Worm (Caenorhabditis elegans) whole organism, young adult: Measurements from ENCODE around the gene ZK822.10.
A peak's percentile ranks its signal among the peaks of the same experiment; 100 is the strongest.

Source experiments
- B0019.2 ChIP-seq: fragments of 200-800 bp; sonication (Bioruptor generic); conservative IDR thresholded peaks from 2 replicates; pipeline ENCODE4 v1.3.6; 2022; ENCODE audit warnings: missing genetic modification reagents, missing genetic modification characterization, missing compliant biosample characterization
- B0336.3 ChIP-seq: fragments of 200-800 bp; sonication (Bioruptor generic); IDR thresholded peaks from 2 replicates; pipeline ENCODE4 v1.3.6; 2022; ENCODE audit warnings: missing genetic modification characterization, missing compliant biosample characterization
- F10E7.11 ChIP-seq: sonication (generic microtip); optimal IDR thresholded peaks from 2 replicates; lab custom pipeline; 2017; ENCODE audit warnings: mild to moderate bottlenecking, missing genetic modification characterization, moderate library complexity, missing compliant biosample characterization
- F33H1.4 ChIP-seq: fragments of 200-800 bp; sonication (Bioruptor generic); IDR thresholded peaks from 2 replicates; pipeline ENCODE4 v1.3.6; 2022; ENCODE audit warnings: missing genetic modification reagents, missing genetic modification characterization, missing compliant biosample characterization
- K11D2.4 ChIP-seq: fragments of 200-800 bp; sonication (Bioruptor generic); IDR thresholded peaks from 2 replicates; pipeline ENCODE4 v1.3.6; 2022; ENCODE audit warnings: missing genetic modification reagents, missing genetic modification characterization, missing compliant biosample characterization
- Y53F4B.3 ChIP-seq: fragments of 200-800 bp; sonication (Bioruptor generic); IDR thresholded peaks from 2 replicates; pipeline ENCODE4 v1.3.6; 2022; ENCODE audit warnings: missing genetic modification reagents, missing genetic modification characterization, missing compliant biosample characterization
- Y53G8AR.9 ChIP-seq: fragments of 200-800 bp; sonication (Bioruptor generic); conservative IDR thresholded peaks from 2 replicates; pipeline ENCODE4 v1.3.6; 2022; ENCODE audit warnings: missing genetic modification reagents, missing genetic modification characterization, missing compliant biosample characterization
- ama-1 ChIP-seq, 3 experiments: fragments of 150-350 bp in 1 of 3; sonication (generic microtip) in 2 of 3; optimal IDR thresholded peaks; 2 replicates each; lab custom pipeline; 2014 to 2018; ENCODE audit warnings: missing biosample characterization in 2 of 3, missing genetic modification characterization in 2 of 3, missing genetic modification reagents in 2 of 3
- atf-7 ChIP-seq: sonication (generic microtip); optimal IDR thresholded peaks from 2 replicates; lab custom pipeline; 2017; ENCODE audit warnings: mild to moderate bottlenecking, missing genetic modification characterization, missing compliant biosample characterization
- attf-6 ChIP-seq: fragments of 200-800 bp; sonication (Bioruptor generic); IDR thresholded peaks from 2 replicates; pipeline ENCODE4 v1.3.6; 2022; ENCODE audit warnings: missing genetic modification reagents, missing genetic modification characterization, missing compliant biosample characterization
- cebp-1 ChIP-seq, 2 experiments: fragments of 200-800 bp in 1 of 2; sonication (Bioruptor generic) in 1 of 2; sonication (generic microtip) in 1 of 2; IDR thresholded peaks in 1 of 2; optimal IDR thresholded peaks in 1 of 2; 2 replicates each; pipeline versions ENCODE4 v1.3.6 to Lab custom; 2017 to 2022; ENCODE audit warnings: missing compliant biosample characterization in 2 of 2, missing genetic modification characterization in 2 of 2, mild to moderate bottlenecking in 1 of 2, missing genetic modification reagents in 1 of 2, moderate library complexity in 1 of 2
- cebp-2 ChIP-seq: fragments of 200-800 bp; sonication (Bioruptor generic); IDR thresholded peaks from 2 replicates; pipeline ENCODE4 v1.3.6; 2022; ENCODE audit warnings: missing genetic modification characterization, missing compliant biosample characterization
- dpl-1 ChIP-seq: fragments of 150-350 bp; optimal IDR thresholded peaks from 2 replicates; lab custom pipeline; 2014; ENCODE audit warnings: missing biosample characterization, missing genetic modification reagents, missing genetic modification characterization
- efl-1 ChIP-seq: fragments of 150-350 bp; optimal IDR thresholded peaks from 2 replicates; lab custom pipeline; 2014; ENCODE audit warnings: missing biosample characterization, missing genetic modification reagents, missing genetic modification characterization
- egl-18 ChIP-seq: fragments of 200-800 bp; sonication (Bioruptor generic); IDR thresholded peaks from 2 replicates; pipeline ENCODE4 v1.3.6; 2022; ENCODE audit warnings: missing genetic modification reagents, missing genetic modification characterization, missing compliant biosample characterization
- ekl-4 ChIP-seq: fragments of 200-800 bp; sonication (Bioruptor generic); IDR thresholded peaks from 2 replicates; pipeline ENCODE4 v1.3.6; 2022; ENCODE audit warnings: missing genetic modification reagents, missing genetic modification characterization, missing compliant biosample characterization
- him-1 ChIP-seq: sonication (generic microtip); optimal IDR thresholded peaks from 2 replicates; lab custom pipeline; 2016; ENCODE audit warnings: missing genotype, missing genetic modification reagents, missing genetic modification characterization, missing compliant biosample characterization
- hlh-12 ChIP-seq: sonication (generic microtip); optimal IDR thresholded peaks from 2 replicates; lab custom pipeline; 2016; ENCODE audit warnings: missing genetic modification characterization, missing compliant biosample characterization
- hmg-1.2 ChIP-seq: fragments of 200-800 bp; sonication (Bioruptor generic); IDR thresholded peaks from 2 replicates; pipeline ENCODE4 v1.3.6; 2022; ENCODE audit warnings: missing genetic modification reagents, missing genetic modification characterization, missing compliant biosample characterization
- hmg-20 ChIP-seq: fragments of 200-800 bp; sonication (Bioruptor generic); IDR thresholded peaks from 2 replicates; pipeline ENCODE4 v1.3.6; 2022; ENCODE audit warnings: missing genetic modification reagents, missing genetic modification characterization, missing compliant biosample characterization
- hsf-1 ChIP-seq: fragments of 200-800 bp; sonication (Bioruptor generic); IDR thresholded peaks from 2 replicates; pipeline ENCODE4 v1.3.6; 2022; ENCODE audit warnings: missing genetic modification reagents, missing genetic modification characterization, missing compliant biosample characterization
- let-526 ChIP-seq: fragments of 200-800 bp; sonication (Bioruptor generic); IDR thresholded peaks from 2 replicates; pipeline ENCODE4 v1.3.6; 2022; ENCODE audit warnings: missing genetic modification reagents, missing genetic modification characterization, missing compliant biosample characterization
- lin-35 ChIP-seq, 3 experiments: fragments of 150-350 bp in 2 of 3; sonication (generic microtip) in 1 of 3; optimal IDR thresholded peaks; 2 replicates each; lab custom pipeline; 2014 to 2018; ENCODE audit warnings: missing biosample characterization in 3 of 3, missing genetic modification characterization in 3 of 3, missing genetic modification reagents in 3 of 3
- lin-54 ChIP-seq: fragments of 200-800 bp; sonication (Bioruptor generic); optimal IDR thresholded peaks from 2 replicates; lab custom pipeline; 2018; ENCODE audit warnings: mild to moderate bottlenecking, missing genetic modification characterization, missing compliant biosample characterization
- lsl-1 ChIP-seq: fragments of 200-800 bp; sonication (Bioruptor generic); optimal IDR thresholded peaks from 2 replicates; lab custom pipeline; 2018; ENCODE audit warnings: mild to moderate bottlenecking, missing genetic modification characterization, moderate library complexity, missing compliant biosample characterization
- madf-10 ChIP-seq: sonication (generic microtip); optimal IDR thresholded peaks from 2 replicates; lab custom pipeline; 2016; ENCODE audit warnings: mild to moderate bottlenecking, missing genetic modification characterization, missing compliant biosample characterization
- madf-3 ChIP-seq: fragments of 200-800 bp; sonication (Bioruptor generic); IDR thresholded peaks from 2 replicates; pipeline ENCODE4 v1.3.6; 2022; ENCODE audit warnings: missing genetic modification reagents, missing genetic modification characterization, missing compliant biosample characterization
- madf-6 ChIP-seq: fragments of 200-800 bp; sonication (Bioruptor generic); IDR thresholded peaks from 2 replicates; pipeline ENCODE4 v1.3.6; 2022; ENCODE audit warnings: missing genetic modification reagents, missing genetic modification characterization, missing compliant biosample characterization
- mcd-1 ChIP-seq: fragments of 200-800 bp; sonication (Bioruptor generic); IDR thresholded peaks from 2 replicates; pipeline ENCODE4 v1.3.6; 2022; ENCODE audit warnings: missing genetic modification reagents, missing genetic modification characterization, missing compliant biosample characterization
- nfyb-1 ChIP-seq: fragments of 200-800 bp; sonication (Bioruptor generic); IDR thresholded peaks from 2 replicates; pipeline ENCODE4 v1.3.6; 2022; ENCODE audit warnings: missing genetic modification reagents, missing genetic modification characterization, missing compliant biosample characterization
- nhr-80 ChIP-seq: sonication (generic microtip); optimal IDR thresholded peaks from 2 replicates; lab custom pipeline; 2016; ENCODE audit warnings: missing genetic modification characterization, missing compliant biosample characterization
- pha-4 ChIP-seq: fragments of 150-350 bp; sonication (generic microtip); optimal IDR thresholded peaks from 2 replicates; lab custom pipeline; 2014; ENCODE audit warnings: missing biosample characterization, missing genetic modification reagents, missing genetic modification characterization
- rcor-1 ChIP-seq: fragments of 200-800 bp; sonication (Bioruptor generic); IDR thresholded peaks from 2 replicates; pipeline ENCODE4 v1.3.6; 2022; ENCODE audit warnings: missing genetic modification reagents, missing genetic modification characterization, missing compliant biosample characterization
- repo-1 ChIP-seq: sonication (generic microtip); optimal IDR thresholded peaks from 2 replicates; lab custom pipeline; 2017; ENCODE audit warnings: mild to moderate bottlenecking, missing genetic modification characterization, missing compliant biosample characterization
- snpc-1.3 ChIP-seq: sonication (generic microtip); optimal IDR thresholded peaks from 2 replicates; lab custom pipeline; 2017; ENCODE audit warnings: missing genetic modification characterization, mild to moderate bottlenecking, missing compliant biosample characterization, antibody characterized with exemption, moderate library complexity, missing genotype, missing genetic modification reagents; ENCODE audit not compliant: insufficient read depth
- snpc-4 ChIP-seq, 5 experiments: fragments of 150-350 bp in 1 of 5; sonication (generic microtip) in 4 of 5; optimal IDR thresholded peaks; 2 replicates each; lab custom pipeline; 2014 to 2018; ENCODE audit warnings: missing genetic modification characterization in 5 of 5, missing biosample characterization in 3 of 5, antibody characterized with exemption in 2 of 5, mild to moderate bottlenecking in 2 of 5, missing compliant biosample characterization in 2 of 5, missing genotype in 2 of 5, moderate library complexity in 2 of 5, missing genetic modification reagents in 1 of 5
- tbp1 ChIP-seq: fragments of 200-800 bp; sonication (Bioruptor generic); optimal IDR thresholded peaks from 2 replicates; lab custom pipeline; 2018; ENCODE audit warnings: mild to moderate bottlenecking, missing genetic modification characterization, missing compliant biosample characterization
- tbx-9 ChIP-seq: sonication (generic microtip); optimal IDR thresholded peaks from 2 replicates; lab custom pipeline; 2016; ENCODE audit warnings: borderline replicate concordance, missing genetic modification characterization, inconsistent platforms, missing compliant biosample characterization
- tlf-1 ChIP-seq: fragments of 200-800 bp; sonication (Bioruptor generic); optimal IDR thresholded peaks from 2 replicates; lab custom pipeline; 2018; ENCODE audit warnings: mild to moderate bottlenecking, missing genetic modification characterization, missing compliant biosample characterization
- ztf-18 ChIP-seq: sonication (generic microtip); optimal IDR thresholded peaks from 2 replicates; lab custom pipeline; 2016; ENCODE audit warnings: missing genotype, mild to moderate bottlenecking, missing genetic modification characterization, missing compliant biosample characterization

The ZK822.10 gene

DNA sequence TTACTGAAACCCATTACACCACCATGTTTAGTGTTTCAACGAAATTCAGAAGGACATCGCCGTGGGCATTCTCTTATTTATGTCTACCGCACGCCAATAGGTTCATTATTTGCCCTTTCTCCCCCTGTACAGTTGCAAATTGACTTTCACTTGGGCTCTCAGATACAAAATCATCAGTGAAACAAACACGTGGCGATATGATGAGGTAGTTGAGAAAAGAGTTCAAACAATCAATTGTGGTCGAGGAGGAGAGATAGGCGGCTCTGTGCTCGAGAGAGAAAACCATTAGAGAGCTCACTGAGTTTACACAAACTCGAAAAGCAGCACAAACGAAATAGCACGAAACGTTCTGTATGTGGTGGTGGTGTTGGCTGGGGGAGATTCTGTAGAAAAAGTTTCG, 40.1 kb downstream of the ZK822.10 start (continued):
- peak; percentile 47; the same call in 1 of the 2 replicates for TF ChIP-seq Y53G8AR.9 (GFP tag; lab: Robert Waterston, UW)
- no peak for TF ChIP-seq madf-10 (tag; lab: Kevin White, UChicago)
- TF ChIP-seq repo-1 (tag; lab: Kevin White, UChicago): no peak
- no peak for TF ChIP-seq Y53F4B.3 (GFP tag; lab: Robert Waterston, UW)
- no peak for TF ChIP-seq cebp-1 (GFP tag; IDR thresholded peaks at IDR 0.05; lab: Robert Waterston, UW)
- TF ChIP-seq cebp-1 (tag; optimal IDR thresholded peaks at IDR 0.05; lab: Kevin White, UChicago): peak; percentile 18
- no peak for TF ChIP-seq egl-18 (GFP tag; lab: Robert Waterston, UW)
- TF ChIP-seq nhr-80: no peak

ce11 chrIV:11959573-11959972, 42.6 kb downstream of the ZK822.10 start, which contains the start of gene tgt-1:
TSS of gene tgt-1 (minus strand) at chrIV:11959804.
- TF ChIP-seq tbp1 (GFP tag; lab: Kevin White, UChicago) (peak; percentile 7), hmg-20 (GFP tag; lab: Robert Waterston, UW) (no peak), tlf-1 (GFP tag; lab: Kevin White, UChicago) (peak; percentile 16), hmg-1.2 (GFP tag; lab: Robert Waterston, UW) (no peak), B0336.3 (GFP tag; lab: Robert Waterston, UW) (peak; percentile 60; the same call in 1 of the 2 replicates), lsl-1 (GFP tag; lab: Kevin White, UChicago) (no peak), pha-4 (tag; lab: Kevin White, UChicago) (no peak), cebp-2 (GFP tag; lab: Robert Waterston, UW) (no peak), snpc-4 (GFP tag; optimal IDR thresholded peaks at IDR 0.05; lab: Kevin White, UChicago) (no peak), snpc-4 (tag; optimal IDR thresholded peaks at IDR 0.05; lab: Kevin White, UChicago) (peak in 2 of 4 experiments; percentile 3 to 40), hsf-1 (GFP tag; lab: Robert Waterston, UW) (0 out of 2 replicates have a peak, but pooled peaks have one; percentile 22), efl-1 (no peak), nfyb-1 (GFP tag; lab: Robert Waterston, UW) (peak; percentile 66), repo-1 (tag; lab: Kevin White, UChicago) (peak; percentile 3), F33H1.4 (no peak), egl-18 (GFP tag; lab: Robert Waterston, UW) (no peak), madf-6 (GFP tag; lab: Robert Waterston, UW) (peak; percentile 41), mcd-1 (GFP tag; lab: Robert Waterston, UW) (0 out of 2 replicates have a peak, but pooled peaks have one; percentile 13), madf-3 (GFP tag; lab: Robert Waterston, UW) (peak; percentile 82), cebp-1 (GFP tag; IDR thresholded peaks at IDR 0.05; lab: Robert Waterston, UW) (no peak), cebp-1 (tag; optimal IDR thresholded peaks at IDR 0.05; lab: Kevin White, UChicago) (peak; percentile 29), F10E7.11 (tag; lab: Kevin White, UChicago) (no peak), ama-1 (optimal IDR thresholded peaks at IDR 0.05; lab: Kevin White, UChicago) (no peak), ama-1 (GFP tag; optimal IDR thresholded peaks at IDR 0.05; lab: Kevin White, UChicago) (peak in 1 of 2 experiments; percentile 49)
- TF ChIP-seq, all 124 proteins: peak for 12

- no peak; the same call in 1 of the 2 replicates for TF ChIP-seq K11D2.4
- TF ChIP-seq ztf-18 (tag; lab: Kevin White, UChicago): peak; percentile 94
- TF ChIP-seq let-526 (GFP tag; lab: Robert Waterston, UW): no peak
- no peak for TF ChIP-seq B0019.2 (GFP tag; lab: Robert Waterston, UW)
- TF ChIP-seq rcor-1 (GFP tag; lab: Robert Waterston, UW): peak; percentile 50
- no peak for TF ChIP-seq him-1
- no peak for TF ChIP-seq egl-18 (GFP tag; lab: Robert Waterston, UW)
- TF ChIP-seq repo-1 (tag; lab: Kevin White, UChicago): peak; percentile 12
- no peak for TF ChIP-seq hlh-12 (tag; lab: Kevin White, UChicago)
- TF ChIP-seq attf-6: 0 out of 2 replicates have a peak, but pooled peaks have one; percentile 42
- peak; percentile 47 to 87 (median 50) for TF ChIP-seq lin-35 (GFP tag; optimal IDR thresholded peaks at IDR 0.05; lab: Kevin White, UChicago)
- peak; percentile 96 for TF ChIP-seq lin-54 (GFP tag; lab: Kevin White, UChicago)
- peak; percentile 38; the same call in 1 of the 2 replicates for TF ChIP-seq ekl-4
- TF ChIP-seq snpc-1.3 (tag; lab: Kevin White, UChicago): peak; percentile 53
- peak; percentile 39 for TF ChIP-seq tbp1 (GFP tag; lab: Kevin White, UChicago)
- peak; percentile 81 for TF ChIP-seq dpl-1 (GFP tag; lab: Kevin White, UChicago)
- peak; percentile 83 for TF ChIP-seq madf-6 (GFP tag; lab: Robert Waterston, UW)
- no peak for TF ChIP-seq tbx-9 (tag; lab: Kevin White, UChicago)
- no peak for TF ChIP-seq atf-7 (tag; lab: Kevin White, UChicago)
- peak; percentile 16 for TF ChIP-seq pha-4 (tag; lab: Kevin White, UChicago)
These were observed 44.7 kb downstream of the ZK822.10 start, which contains the start of gene ZK829.7 for ce11 chrIV:11961485-11962255. TSS of gene ZK829.7 (minus strand) at chrIV:11961535.
